Worm (Caenorhabditis elegans) whole organism, young adult: ENCODE measurements around the gene vab-19.

Source experiments
- B0035.1 ChIP-seq: sonication (generic microtip); optimal IDR thresholded peaks from 2 replicates; lab custom pipeline; 2016; ENCODE audit warnings: missing genetic modification characterization, mild to moderate bottlenecking, missing compliant biosample characterization, missing genotype, missing genetic modification reagents
- C17E4.6 ChIP-seq: fragments of 200-800 bp; sonication (Bioruptor generic); IDR thresholded peaks from 2 replicates; pipeline ENCODE4 v1.3.6; 2022; ENCODE audit warnings: missing genetic modification reagents, missing genetic modification characterization, missing compliant biosample characterization
- D2030.7 ChIP-seq: fragments of 200-800 bp; sonication (Bioruptor generic); IDR thresholded peaks from 2 replicates; pipeline ENCODE4 v1.3.6; 2022; ENCODE audit warnings: missing genetic modification reagents, missing genetic modification characterization, missing compliant biosample characterization
- F10E7.11 ChIP-seq: sonication (generic microtip); optimal IDR thresholded peaks from 2 replicates; lab custom pipeline; 2017; ENCODE audit warnings: mild to moderate bottlenecking, missing genetic modification characterization, moderate library complexity, missing compliant biosample characterization
- F22D6.2 ChIP-seq: sonication (generic microtip); optimal IDR thresholded peaks from 2 replicates; lab custom pipeline; 2016; ENCODE audit warnings: mild to moderate bottlenecking, missing genetic modification characterization, missing compliant biosample characterization
- F39B2.1 ChIP-seq: fragments of 200-800 bp; sonication (Bioruptor generic); IDR thresholded peaks from 2 replicates; pipeline ENCODE4 v1.3.6; 2022; ENCODE audit warnings: missing genetic modification reagents, missing genetic modification characterization, missing compliant biosample characterization
- F49E8.2 ChIP-seq: sonication (generic microtip); optimal IDR thresholded peaks from 3 replicates; lab custom pipeline; 2017; ENCODE audit warnings: missing genetic modification characterization, mild to moderate bottlenecking, missing compliant biosample characterization, antibody characterized with exemption, moderate library complexity; ENCODE audit not compliant: insufficient read depth
- K11D2.4 ChIP-seq: fragments of 200-800 bp; sonication (Bioruptor generic); IDR thresholded peaks from 2 replicates; pipeline ENCODE4 v1.3.6; 2022; ENCODE audit warnings: missing genetic modification reagents, missing genetic modification characterization, missing compliant biosample characterization
- Y53F4B.3 ChIP-seq: fragments of 200-800 bp; sonication (Bioruptor generic); IDR thresholded peaks from 2 replicates; pipeline ENCODE4 v1.3.6; 2022; ENCODE audit warnings: missing genetic modification reagents, missing genetic modification characterization, missing compliant biosample characterization
- Y53G8AR.9 ChIP-seq: fragments of 200-800 bp; sonication (Bioruptor generic); conservative IDR thresholded peaks from 2 replicates; pipeline ENCODE4 v1.3.6; 2022; ENCODE audit warnings: missing genetic modification reagents, missing genetic modification characterization, missing compliant biosample characterization
- Y79H2A.3 ChIP-seq: fragments of 200-800 bp; sonication (Bioruptor generic); conservative IDR thresholded peaks from 2 replicates; pipeline ENCODE4 v1.3.6; 2022; ENCODE audit warnings: missing genetic modification reagents, missing genetic modification characterization, missing compliant biosample characterization
- Y95B8A.8 ChIP-seq: fragments of 200-800 bp; sonication (Bioruptor generic); IDR thresholded peaks from 2 replicates; pipeline ENCODE4 v1.3.6; 2022; ENCODE audit warnings: missing genetic modification reagents, missing genetic modification characterization, missing compliant biosample characterization
- akir-1 ChIP-seq: fragments of 200-800 bp; sonication (Bioruptor generic); optimal IDR thresholded peaks from 2 replicates; lab custom pipeline; 2018; ENCODE audit warnings: mild to moderate bottlenecking, missing genetic modification characterization, moderate library complexity, missing compliant biosample characterization
- aptf-3 ChIP-seq: fragments of 200-800 bp; sonication (Bioruptor generic); IDR thresholded peaks from 2 replicates; pipeline ENCODE4 v1.3.6; 2022; ENCODE audit warnings: missing genetic modification characterization, missing compliant biosample characterization
- attf-3 ChIP-seq: fragments of 200-800 bp; sonication (Bioruptor generic); conservative IDR thresholded peaks from 2 replicates; pipeline ENCODE4 v1.3.6; 2022; ENCODE audit warnings: missing genetic modification reagents, missing genetic modification characterization, missing compliant biosample characterization
- attf-6 ChIP-seq: fragments of 200-800 bp; sonication (Bioruptor generic); IDR thresholded peaks from 2 replicates; pipeline ENCODE4 v1.3.6; 2022; ENCODE audit warnings: missing genetic modification reagents, missing genetic modification characterization, missing compliant biosample characterization
- ccch-3 ChIP-seq: fragments of 200-800 bp; sonication (Bioruptor generic); optimal IDR thresholded peaks from 2 replicates; lab custom pipeline; 2018; ENCODE audit warnings: mild to moderate bottlenecking, missing genetic modification characterization, missing compliant biosample characterization
- cebp-1 ChIP-seq, 2 experiments: fragments of 200-800 bp in 1 of 2; sonication (Bioruptor generic) in 1 of 2; sonication (generic microtip) in 1 of 2; IDR thresholded peaks in 1 of 2; optimal IDR thresholded peaks in 1 of 2; 2 replicates each; pipeline versions ENCODE4 v1.3.6 to Lab custom; 2017 to 2022; ENCODE audit warnings: missing compliant biosample characterization in 2 of 2, missing genetic modification characterization in 2 of 2, mild to moderate bottlenecking in 1 of 2, missing genetic modification reagents in 1 of 2, moderate library complexity in 1 of 2
- ceh-40 ChIP-seq: fragments of 200-800 bp; sonication (Bioruptor generic); IDR thresholded peaks from 2 replicates; pipeline ENCODE4 v1.3.6; 2022; ENCODE audit warnings: missing genetic modification characterization, missing compliant biosample characterization
- chd-7 ChIP-seq: sonication (generic microtip); optimal IDR thresholded peaks from 2 replicates; lab custom pipeline; 2016; ENCODE audit warnings: mild to moderate bottlenecking, missing genetic modification characterization, moderate library complexity, missing compliant biosample characterization
- dox-1 ChIP-seq: fragments of 200-800 bp; sonication (Bioruptor generic); IDR thresholded peaks from 2 replicates; pipeline ENCODE4 v1.3.6; 2022; ENCODE audit warnings: missing genetic modification reagents, missing genetic modification characterization, missing compliant biosample characterization
- egl-18 ChIP-seq: fragments of 200-800 bp; sonication (Bioruptor generic); IDR thresholded peaks from 2 replicates; pipeline ENCODE4 v1.3.6; 2022; ENCODE audit warnings: missing genetic modification reagents, missing genetic modification characterization, missing compliant biosample characterization
- egrh-3 ChIP-seq: fragments of 200-800 bp; sonication (Bioruptor generic); IDR thresholded peaks from 2 replicates; pipeline ENCODE4 v1.3.6; 2022; ENCODE audit warnings: missing genetic modification reagents, missing genetic modification characterization, missing compliant biosample characterization
- ets-4 ChIP-seq: fragments of 200-800 bp; sonication (Bioruptor generic); optimal IDR thresholded peaks from 2 replicates; lab custom pipeline; 2018; ENCODE audit warnings: mild to moderate bottlenecking, missing genetic modification characterization, missing compliant biosample characterization
- fkh-3 ChIP-seq: sonication (generic microtip); optimal IDR thresholded peaks from 2 replicates; lab custom pipeline; 2016; ENCODE audit warnings: mild to moderate bottlenecking, missing genetic modification characterization, missing compliant biosample characterization
- hmg-1.2 ChIP-seq: fragments of 200-800 bp; sonication (Bioruptor generic); IDR thresholded peaks from 2 replicates; pipeline ENCODE4 v1.3.6; 2022; ENCODE audit warnings: missing genetic modification reagents, missing genetic modification characterization, missing compliant biosample characterization
- hmg-20 ChIP-seq: fragments of 200-800 bp; sonication (Bioruptor generic); IDR thresholded peaks from 2 replicates; pipeline ENCODE4 v1.3.6; 2022; ENCODE audit warnings: missing genetic modification reagents, missing genetic modification characterization, missing compliant biosample characterization
- hrde-1 ChIP-seq: sonication (generic microtip); optimal IDR thresholded peaks from 2 replicates; lab custom pipeline; 2016; ENCODE audit warnings: missing genetic modification characterization, mild to moderate bottlenecking, missing compliant biosample characterization, moderate library complexity, missing genotype, missing genetic modification reagents, borderline replicate concordance
- let-607 ChIP-seq, 2 experiments: fragments of 200-800 bp in 1 of 2; sonication (Bioruptor generic) in 1 of 2; sonication (generic microtip) in 1 of 2; optimal IDR thresholded peaks; 2 replicates each; lab custom pipeline; 2016 to 2018; ENCODE audit warnings: mild to moderate bottlenecking in 2 of 2, missing compliant biosample characterization in 2 of 2, missing genetic modification characterization in 2 of 2, moderate library complexity in 2 of 2, missing genotype in 1 of 2
- lin-35 ChIP-seq, 3 experiments: fragments of 150-350 bp in 2 of 3; sonication (generic microtip) in 1 of 3; optimal IDR thresholded peaks; 2 replicates each; lab custom pipeline; 2014 to 2018; ENCODE audit warnings: missing biosample characterization in 3 of 3, missing genetic modification characterization in 3 of 3, missing genetic modification reagents in 3 of 3
- lsl-1 ChIP-seq: fragments of 200-800 bp; sonication (Bioruptor generic); optimal IDR thresholded peaks from 2 replicates; lab custom pipeline; 2018; ENCODE audit warnings: mild to moderate bottlenecking, missing genetic modification characterization, moderate library complexity, missing compliant biosample characterization
- madf-6 ChIP-seq: fragments of 200-800 bp; sonication (Bioruptor generic); IDR thresholded peaks from 2 replicates; pipeline ENCODE4 v1.3.6; 2022; ENCODE audit warnings: missing genetic modification reagents, missing genetic modification characterization, missing compliant biosample characterization
- madf-8 ChIP-seq: fragments of 200-800 bp; sonication (Bioruptor generic); conservative IDR thresholded peaks from 2 replicates; pipeline ENCODE4 v1.3.6; 2022; ENCODE audit warnings: missing genetic modification reagents, missing genetic modification characterization, missing compliant biosample characterization
- mes-4 ChIP-seq: sonication (generic microtip); optimal IDR thresholded peaks from 2 replicates; lab custom pipeline; 2016; ENCODE audit warnings: missing genotype, missing genetic modification characterization, missing compliant biosample characterization
- nfyb-1 ChIP-seq: fragments of 200-800 bp; sonication (Bioruptor generic); IDR thresholded peaks from 2 replicates; pipeline ENCODE4 v1.3.6; 2022; ENCODE audit warnings: missing genetic modification reagents, missing genetic modification characterization, missing compliant biosample characterization
- nhr-120 ChIP-seq: fragments of 200-800 bp; sonication (Bioruptor generic); IDR thresholded peaks from 2 replicates; pipeline ENCODE4 v1.3.6; 2022; ENCODE audit warnings: missing genetic modification characterization, missing compliant biosample characterization
- nhr-80 ChIP-seq: sonication (generic microtip); optimal IDR thresholded peaks from 2 replicates; lab custom pipeline; 2016; ENCODE audit warnings: missing genetic modification characterization, missing compliant biosample characterization
- nhr-90 ChIP-seq: sonication (generic microtip); optimal IDR thresholded peaks from 2 replicates; lab custom pipeline; 2016; ENCODE audit warnings: missing genotype, mild to moderate bottlenecking, missing genetic modification characterization, missing compliant biosample characterization
- pbrm-1 ChIP-seq: fragments of 200-800 bp; sonication (Bioruptor generic); IDR thresholded peaks from 2 replicates; pipeline ENCODE4 v1.3.6; 2022; ENCODE audit warnings: missing genetic modification reagents, missing genetic modification characterization, missing compliant biosample characterization
- pha-4 ChIP-seq: fragments of 150-350 bp; sonication (generic microtip); optimal IDR thresholded peaks from 2 replicates; lab custom pipeline; 2014; ENCODE audit warnings: missing biosample characterization, missing genetic modification reagents, missing genetic modification characterization
- repo-1 ChIP-seq: sonication (generic microtip); optimal IDR thresholded peaks from 2 replicates; lab custom pipeline; 2017; ENCODE audit warnings: mild to moderate bottlenecking, missing genetic modification characterization, missing compliant biosample characterization
- snpc-3.4 ChIP-seq: sonication (generic microtip); optimal IDR thresholded peaks from 2 replicates; lab custom pipeline; 2017; ENCODE audit warnings: missing genetic modification characterization, mild to moderate bottlenecking, missing compliant biosample characterization, antibody characterized with exemption, moderate library complexity, missing genotype, missing genetic modification reagents
- tlf-1 ChIP-seq: fragments of 200-800 bp; sonication (Bioruptor generic); optimal IDR thresholded peaks from 2 replicates; lab custom pipeline; 2018; ENCODE audit warnings: mild to moderate bottlenecking, missing genetic modification characterization, missing compliant biosample characterization
- unc-130 ChIP-seq: sonication (generic microtip); optimal IDR thresholded peaks from 2 replicates; lab custom pipeline; 2016; ENCODE audit warnings: missing genetic modification reagents, missing genetic modification characterization, missing compliant biosample characterization
- unc-62 ChIP-seq: fragments of 150-350 bp; optimal IDR thresholded peaks from 2 replicates; lab custom pipeline; 2014; ENCODE audit warnings: missing biosample characterization, missing genetic modification reagents, missing genetic modification characterization
- ztf-26 ChIP-seq: sonication (generic microtip); optimal IDR thresholded peaks from 2 replicates; lab custom pipeline; 2017; ENCODE audit warnings: missing genetic modification characterization, missing compliant biosample characterization
- ztf-28 ChIP-seq: fragments of 200-800 bp; sonication (Bioruptor generic); IDR thresholded peaks from 2 replicates; pipeline ENCODE4 v1.3.6; 2022; ENCODE audit warnings: missing genetic modification reagents, missing genetic modification characterization, missing compliant biosample characterization
- ztf-6 ChIP-seq: fragments of 200-800 bp; sonication (Bioruptor generic); IDR thresholded peaks from 2 replicates; pipeline ENCODE4 v1.3.6; 2022; ENCODE audit warnings: missing genetic modification reagents, missing genetic modification characterization, missing compliant biosample characterization

The vab-19 gene

ce11 chrII:2452492-2452891, 9.4 kb downstream of the vab-19 start (continued):
- TF ChIP-seq cebp-1 (GFP tag; IDR thresholded peaks at IDR 0.05; lab: Robert Waterston, UW) (peak; percentile 40; the same call in 1 of the 2 replicates), cebp-1 (tag; optimal IDR thresholded peaks at IDR 0.05; lab: Kevin White, UChicago) (peak; percentile 68), Y95B8A.8 (GFP tag; lab: Robert Waterston, UW) (no peak), hmg-1.2 (GFP tag; lab: Robert Waterston, UW) (0 out of 2 replicates have a peak, but pooled peaks have one; percentile 17), fkh-3 (tag; lab: Kevin White, UChicago) (no peak), Y79H2A.3 (no peak), hrde-1 (tag; lab: Kevin White, UChicago) (no peak), lsl-1 (GFP tag; lab: Kevin White, UChicago) (no peak), let-607 (tag; optimal IDR thresholded peaks at IDR 0.05; lab: Kevin White, UChicago) (no peak), egl-18 (GFP tag; lab: Robert Waterston, UW) (no peak), aptf-3 (GFP tag; lab: Robert Waterston, UW) (no peak), ccch-3 (GFP tag; lab: Kevin White, UChicago) (no peak), D2030.7 (GFP tag; lab: Robert Waterston, UW) (no peak), tlf-1 (GFP tag; lab: Kevin White, UChicago) (no peak), dox-1 (GFP tag; lab: Robert Waterston, UW) (peak; percentile 56), K11D2.4 (GFP tag; lab: Robert Waterston, UW) (0 out of 2 replicates have a peak, but pooled peaks have one; percentile 21), ets-4 (no peak), egrh-3 (no peak), F39B2.1 (GFP tag; lab: Robert Waterston, UW) (no peak), F10E7.11 (tag; lab: Kevin White, UChicago) (no peak), attf-6 (GFP tag; lab: Robert Waterston, UW) (no peak), F49E8.2 (tag; lab: Kevin White, UChicago) (no peak), F22D6.2 (tag; lab: Kevin White, UChicago) (no peak), lin-35 (GFP tag; optimal IDR thresholded peaks at IDR 0.05; lab: Kevin White, UChicago) (no peak), madf-8 (no peak), ztf-28 (no peak), ceh-40 (GFP tag; lab: Robert Waterston, UW) (no peak), madf-6 (peak; percentile 17; the same call in 1 of the 2 replicates), nfyb-1 (GFP tag; lab: Robert Waterston, UW) (peak; percentile 61), repo-1 (no peak), B0035.1 (tag; lab: Kevin White, UChicago) (no peak), pbrm-1 (0 out of 2 replicates have a peak, but pooled peaks have one; percentile 42), akir-1 (GFP tag; lab: Kevin White, UChicago) (no peak), C17E4.6 (no peak), ztf-6 (GFP tag; lab: Robert Waterston, UW) (no peak), snpc-3.4 (tag; lab: Kevin White, UChicago) (no peak), hmg-20 (no peak), nhr-90 (tag; lab: Kevin White, UChicago) (no peak), Y53G8AR.9 (GFP tag; lab: Robert Waterston, UW) (no peak), chd-7 (tag; lab: Kevin White, UChicago) (no peak), nhr-120 (no peak), unc-130 (no peak), unc-62 (GFP tag; lab: Kevin White, UChicago) (no peak), pha-4 (tag; lab: Kevin White, UChicago) (no peak), mes-4 (no peak), attf-3 (GFP tag; lab: Robert Waterston, UW) (no peak), Y53F4B.3 (no peak), ztf-26 (tag; lab: Kevin White, UChicago) (no peak), nhr-80 (tag; lab: Kevin White, UChicago) (peak; percentile 71)
